Worm (Caenorhabditis elegans) whole organism, L4 larva: Measurements from ENCODE around the gene F56C3.8.

Experiments used
- F37D6.2 ChIP-seq: sonication (generic microtip); optimal IDR thresholded peaks from 2 replicates; lab custom pipeline; 2016; ENCODE audit warnings: mild to moderate bottlenecking, missing genetic modification characterization, missing compliant biosample characterization
- F44E2.7 ChIP-seq: fragments of 200-800 bp; sonication (Bioruptor generic); IDR thresholded peaks from 2 replicates; pipeline ENCODE4 v2.1.2; 2022; ENCODE audit warnings: missing genetic modification characterization, missing compliant biosample characterization
- R02D3.7 ChIP-seq: fragments of 150-350 bp; sonication (generic microtip); optimal IDR thresholded peaks from 3 replicates; lab custom pipeline; 2014; ENCODE audit warnings: missing biosample characterization, missing genetic modification characterization
- T20F7.1 ChIP-seq: fragments of 200-800 bp; sonication (Bioruptor generic); optimal IDR thresholded peaks from 2 replicates; lab custom pipeline; 2018; ENCODE audit warnings: mild to moderate bottlenecking, missing genetic modification characterization, missing compliant biosample characterization
- Y48G9A.11 ChIP-seq: fragments of 200-800 bp; sonication (Bioruptor generic); IDR thresholded peaks from 2 replicates; pipeline ENCODE4 v1.3.6; 2022; ENCODE audit warnings: missing genetic modification reagents, missing genetic modification characterization, missing compliant biosample characterization
- Y5F2A.4 ChIP-seq: fragments of 200-800 bp; sonication (Bioruptor generic); optimal IDR thresholded peaks from 2 replicates; lab custom pipeline; 2018; ENCODE audit warnings: mild to moderate bottlenecking, missing genetic modification characterization, missing compliant biosample characterization
- Y75B8A.6 ChIP-seq: fragments of 200-800 bp; sonication (Bioruptor generic); IDR thresholded peaks from 2 replicates; pipeline ENCODE4 v1.3.6; 2022; ENCODE audit warnings: missing genetic modification reagents, missing genetic modification characterization, missing compliant biosample characterization
- ZK337.2 ChIP-seq: fragments of 200-800 bp; sonication (Bioruptor generic); IDR thresholded peaks from 2 replicates; pipeline ENCODE4 v1.3.6; 2022; ENCODE audit warnings: missing genetic modification reagents, missing genetic modification characterization, missing compliant biosample characterization
- ZK546.5 ChIP-seq, 2 experiments: sonication (generic microtip); optimal IDR thresholded peaks; 2 replicates each; lab custom pipeline; 2017; ENCODE audit warnings: missing biosample characterization in 2 of 2, missing genetic modification characterization in 2 of 2
- aha-1 ChIP-seq: fragments of 150-350 bp; peaks from one replicate; lab custom pipeline; 2014; ENCODE audit warnings: missing biosample characterization, missing genetic modification characterization
- arid-1 ChIP-seq: fragments of 200-800 bp; sonication (Bioruptor generic); conservative IDR thresholded peaks from 2 replicates; pipeline ENCODE4 v1.3.6; 2022; ENCODE audit warnings: missing genetic modification reagents, missing genetic modification characterization, missing compliant biosample characterization
- attf-4 ChIP-seq: sonication (generic microtip); optimal IDR thresholded peaks from 3 replicates; lab custom pipeline; 2017; ENCODE audit warnings: missing biosample characterization, missing genetic modification characterization
- ceh-20 ChIP-seq: fragments of 200-800 bp; sonication (Bioruptor generic); IDR thresholded peaks from 2 replicates; pipeline ENCODE4 v1.3.6; 2022; ENCODE audit warnings: missing genetic modification reagents, missing genetic modification characterization, missing compliant biosample characterization
- ceh-28 ChIP-seq: fragments of 150-350 bp; optimal IDR thresholded peaks from 2 replicates; lab custom pipeline; 2014; ENCODE audit warnings: missing biosample characterization, missing genetic modification reagents, missing genetic modification characterization
- ceh-32 ChIP-seq: sonication (generic microtip); optimal IDR thresholded peaks from 2 replicates; lab custom pipeline; 2016; ENCODE audit warnings: mild to moderate bottlenecking, missing genetic modification characterization, missing compliant biosample characterization; ENCODE audit not compliant: poor library complexity
- ceh-44 ChIP-seq: fragments of 200-800 bp; sonication (Bioruptor generic); IDR thresholded peaks from 2 replicates; pipeline ENCODE4 v1.3.6; 2022; ENCODE audit warnings: missing genetic modification reagents, missing genetic modification characterization, missing compliant biosample characterization
- ceh-82 ChIP-seq: sonication (generic microtip); optimal IDR thresholded peaks from 2 replicates; lab custom pipeline; 2017; ENCODE audit warnings: missing biosample characterization, missing genetic modification characterization
- ctbp-1 ChIP-seq: fragments of 200-800 bp; sonication (Bioruptor generic); IDR thresholded peaks from 2 replicates; pipeline ENCODE4 v1.3.6; 2022; ENCODE audit warnings: missing genetic modification reagents, missing genetic modification characterization, missing compliant biosample characterization
- daf-16 ChIP-seq, 3 experiments: sonication (generic microtip); optimal IDR thresholded peaks; 2 replicates each; lab custom pipeline; 2016 to 2017; ENCODE audit warnings: missing genetic modification characterization in 3 of 3, missing genetic modification reagents in 3 of 3, mild to moderate bottlenecking in 2 of 3, missing compliant biosample characterization in 2 of 3, missing biosample characterization in 1 of 3, moderate library complexity in 1 of 3
- daf-19 ChIP-seq: fragments of 200-800 bp; sonication (Bioruptor generic); conservative IDR thresholded peaks from 2 replicates; pipeline ENCODE4 v1.3.6; 2022; ENCODE audit warnings: missing genetic modification characterization, missing compliant biosample characterization
- daf-8 ChIP-seq: fragments of 200-800 bp; sonication (Bioruptor generic); IDR thresholded peaks from 2 replicates; pipeline ENCODE4 v1.3.6; 2022; ENCODE audit warnings: missing genetic modification characterization, missing compliant biosample characterization
- dpl-1 ChIP-seq: fragments of 150-350 bp; optimal IDR thresholded peaks from 2 replicates; lab custom pipeline; 2014; ENCODE audit warnings: missing biosample characterization, missing genetic modification reagents, missing genetic modification characterization
- dve-1 ChIP-seq: sonication (generic microtip); optimal IDR thresholded peaks from 2 replicates; lab custom pipeline; 2017; ENCODE audit warnings: antibody characterized with exemption, mild to moderate bottlenecking, missing genetic modification characterization, missing compliant biosample characterization; ENCODE audit not compliant: insufficient read depth
- egl-27 ChIP-seq: sonication (generic microtip); optimal IDR thresholded peaks from 3 replicates; lab custom pipeline; 2017; ENCODE audit warnings: missing biosample characterization, missing genetic modification reagents, missing genetic modification characterization
- fkh-10 ChIP-seq: fragments of 150-350 bp; optimal IDR thresholded peaks from 2 replicates; lab custom pipeline; 2014; ENCODE audit warnings: missing biosample characterization, missing genetic modification reagents, missing genetic modification characterization
- hif-1 ChIP-seq, 2 experiments: sonication (generic microtip); optimal IDR thresholded peaks; 2 replicates each; lab custom pipeline; 2016 to 2017; ENCODE audit warnings: missing compliant biosample characterization in 2 of 2, missing genetic modification characterization in 2 of 2, missing genetic modification reagents in 2 of 2, missing genotype in 2 of 2, mild to moderate bottlenecking in 1 of 2
- hlh-30 ChIP-seq: sonication (generic microtip); optimal IDR thresholded peaks from 2 replicates; lab custom pipeline; 2017; ENCODE audit warnings: antibody characterized with exemption, mild to moderate bottlenecking, missing genetic modification characterization, missing compliant biosample characterization; ENCODE audit not compliant: insufficient read depth
- hmg-1.1 ChIP-seq: fragments of 200-800 bp; sonication (Bioruptor generic); IDR thresholded peaks from 2 replicates; pipeline ENCODE4 v1.3.6; 2022; ENCODE audit warnings: missing genetic modification reagents, missing genetic modification characterization, missing compliant biosample characterization
- jun-1 ChIP-seq: fragments of 150-350 bp; optimal IDR thresholded peaks from 2 replicates; lab custom pipeline; 2014; ENCODE audit warnings: missing biosample characterization, missing genetic modification reagents, missing genetic modification characterization
- lin-13 ChIP-seq: fragments of 150-350 bp; optimal IDR thresholded peaks from 2 replicates; lab custom pipeline; 2014; ENCODE audit warnings: missing biosample characterization, missing genetic modification reagents, missing genetic modification characterization
- madf-5 ChIP-seq, 2 experiments: fragments of 200-800 bp; sonication (Bioruptor generic); IDR thresholded peaks; 2 replicates each; pipeline ENCODE4 v1.3.6; 2022; ENCODE audit warnings: missing compliant biosample characterization in 2 of 2, missing genetic modification characterization in 2 of 2
- madf-9 ChIP-seq: fragments of 200-800 bp; sonication (Bioruptor generic); conservative IDR thresholded peaks from 2 replicates; pipeline ENCODE4 v1.3.6; 2022; ENCODE audit warnings: missing genetic modification reagents, missing genetic modification characterization, missing compliant biosample characterization
- mdl-1 ChIP-seq, 2 experiments: fragments of 150-350 bp in 1 of 2; sonication (generic microtip) in 1 of 2; optimal IDR thresholded peaks; 2 replicates each; lab custom pipeline; 2014 to 2017; ENCODE audit warnings: missing biosample characterization in 2 of 2, missing genetic modification characterization in 2 of 2
- mep-1 ChIP-seq: fragments of 150-350 bp; sonication (generic microtip); optimal IDR thresholded peaks from 3 replicates; lab custom pipeline; 2014; ENCODE audit warnings: missing biosample characterization, missing genetic modification characterization
- mxl-2 ChIP-seq: fragments of 200-800 bp; sonication (Bioruptor generic); conservative IDR thresholded peaks from 2 replicates; pipeline ENCODE4 v1.3.6; 2022; ENCODE audit warnings: missing genetic modification reagents, missing genetic modification characterization, missing compliant biosample characterization
- mxl-3 ChIP-seq: fragments of 200-800 bp; sonication (Bioruptor generic); optimal IDR thresholded peaks from 2 replicates; lab custom pipeline; 2018; ENCODE audit warnings: mild to moderate bottlenecking, missing genetic modification characterization, missing compliant biosample characterization
- nhr-11 ChIP-seq: fragments of 150-350 bp; optimal IDR thresholded peaks from 2 replicates; lab custom pipeline; 2014; ENCODE audit warnings: missing biosample characterization, missing genetic modification characterization
- nhr-41 ChIP-seq: fragments of 200-800 bp; sonication (Bioruptor generic); IDR thresholded peaks from 2 replicates; pipeline ENCODE4 v1.3.6; 2022; ENCODE audit warnings: missing genetic modification reagents, missing genetic modification characterization, missing compliant biosample characterization
- nhr-42 ChIP-seq: fragments of 200-800 bp; sonication (Bioruptor generic); IDR thresholded peaks from 2 replicates; pipeline ENCODE4 v1.3.6; 2022; ENCODE audit warnings: missing genetic modification characterization, missing compliant biosample characterization
- nhr-77 ChIP-seq: fragments of 150-350 bp; optimal IDR thresholded peaks from 2 replicates; lab custom pipeline; 2014; ENCODE audit warnings: missing biosample characterization, missing genetic modification characterization
- pha-4 ChIP-seq, 2 experiments: fragments of 150-350 bp in 1 of 2; fragments of 200-800 bp in 1 of 2; sonication (Bioruptor generic) in 1 of 2; IDR thresholded peaks in 1 of 2; optimal IDR thresholded peaks in 1 of 2; 2 replicates each; pipeline versions ENCODE4 v1.3.6 to Lab custom; 2014 to 2022; ENCODE audit warnings: missing genetic modification characterization in 2 of 2, missing genetic modification reagents in 2 of 2, missing biosample characterization in 1 of 2, missing compliant biosample characterization in 1 of 2
- skn-1 ChIP-seq: fragments of 150-350 bp; optimal IDR thresholded peaks from 2 replicates; lab custom pipeline; 2014; ENCODE audit warnings: missing biosample characterization, missing genetic modification characterization
- snpc-4 ChIP-seq: fragments of 150-350 bp; optimal IDR thresholded peaks from 2 replicates; lab custom pipeline; 2014; ENCODE audit warnings: missing biosample characterization, missing genetic modification characterization
- spr-1 ChIP-seq: sonication (generic microtip); optimal IDR thresholded peaks from 2 replicates; lab custom pipeline; 2016; ENCODE audit warnings: mild to moderate bottlenecking, missing genetic modification characterization, missing compliant biosample characterization
- unc-130 ChIP-seq: sonication (generic microtip); optimal IDR thresholded peaks from 2 replicates; lab custom pipeline; 2016; ENCODE audit warnings: missing genetic modification reagents, missing genetic modification characterization, missing compliant biosample characterization
- unc-39 ChIP-seq: sonication (generic microtip); optimal IDR thresholded peaks from 2 replicates; lab custom pipeline; 2017; ENCODE audit warnings: missing biosample characterization, missing genetic modification characterization
- unc-62 ChIP-seq, 3 experiments: fragments of 150-350 bp in 1 of 3; sonication (generic microtip); optimal IDR thresholded peaks in 2 of 3; peaks in 1 of 3; 1 replicate in 1 of 3; 2 replicates in 2 of 3; lab custom pipeline; 2014 to 2017; ENCODE audit warnings: missing biosample characterization in 3 of 3, missing genetic modification characterization in 3 of 3, missing genetic modification reagents in 3 of 3, missing genotype in 1 of 3
- ztf-11 ChIP-seq: fragments of 150-350 bp; optimal IDR thresholded peaks from 2 replicates; lab custom pipeline; 2014; ENCODE audit warnings: missing biosample characterization, missing genetic modification characterization

Gene F56C3.8

DNA sequence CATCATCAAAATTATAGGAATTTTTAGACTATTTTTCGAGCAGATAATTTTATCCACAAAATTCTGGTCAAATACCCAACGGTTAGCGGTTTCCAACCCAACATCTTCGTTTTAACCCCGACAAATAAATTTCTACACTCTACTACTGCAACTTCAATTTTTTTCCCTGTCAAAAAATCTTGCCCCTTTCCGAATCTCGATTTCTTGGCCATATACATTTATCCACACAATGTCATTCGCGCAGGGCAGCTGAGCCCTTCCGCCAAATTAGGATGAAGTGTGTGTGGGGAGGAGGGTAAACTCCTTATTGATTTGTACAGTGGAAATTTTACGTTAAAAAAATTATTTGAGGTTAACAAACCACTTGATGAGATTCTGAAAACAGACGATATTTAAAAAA, 39.6 kb downstream of the F56C3.8 start (continued):
- TF ChIP-seq F37D6.2 (tag; lab: Kevin White, UChicago) (peak; percentile 98), skn-1 (tag; lab: Kevin White, UChicago) (peak; percentile 67), Y5F2A.4 (GFP tag; lab: Kevin White, UChicago) (peak; percentile 87), hmg-1.1 (GFP tag; lab: Robert Waterston, UW) (peak; percentile 100), spr-1 (peak; percentile 96), fkh-10 (peak; percentile 98), unc-39 (tag; lab: Kevin White, UChicago) (peak; percentile 58), unc-130 (no peak), Y48G9A.11 (GFP tag; lab: Robert Waterston, UW) (peak; percentile 69; the same call in 1 of the 2 replicates), madf-5 (GFP tag; IDR thresholded peaks at IDR 0.05; lab: Robert Waterston, UW) (peak in 1 of 2 experiments; percentile 66; a peak in 1 of 4 replicates), dpl-1 (GFP tag; lab: Kevin White, UChicago) (peak; percentile 74), hif-1 (tag; optimal IDR thresholded peaks at IDR 0.05; lab: Kevin White, UChicago) (peak; percentile 61 to 67), dve-1 (tag; lab: Kevin White, UChicago) (peak; percentile 99), ceh-44 (GFP tag; lab: Robert Waterston, UW) (0 out of 2 replicates have a peak, but pooled peaks have one; percentile 50), ZK546.5 (tag; optimal IDR thresholded peaks at IDR 0.05; lab: Kevin White, UChicago) (peak in 1 of 2 experiments; percentile 73), nhr-11 (tag; lab: Kevin White, UChicago) (peak; percentile 95), madf-9 (GFP tag; lab: Robert Waterston, UW) (peak; percentile 94), F44E2.7 (GFP tag; lab: Robert Waterston, UW) (no peak), mdl-1 (tag; optimal IDR thresholded peaks at IDR 0.05; lab: Kevin White, UChicago) (peak; percentile 87 to 91), ceh-82 (tag; lab: Kevin White, UChicago) (peak; percentile 44), nhr-41 (0 out of 2 replicates have a peak, but pooled peaks have one; percentile 45), ceh-28 (tag; lab: Kevin White, UChicago) (peak; percentile 90), snpc-4 (tag; lab: Kevin White, UChicago) (peak; percentile 63), nhr-77 (tag; lab: Kevin White, UChicago) (peak; percentile 99), R02D3.7 (peak; percentile 9), ctbp-1 (peak; percentile 93), daf-8 (GFP tag; lab: Robert Waterston, UW) (peak; percentile 77; the same call in 1 of the 2 replicates), ztf-11 (peak; percentile 89), hlh-30 (tag; lab: Kevin White, UChicago) (peak; percentile 86), nhr-42 (GFP tag; lab: Robert Waterston, UW) (peak; percentile 98), ceh-32 (tag; lab: Kevin White, UChicago) (peak; percentile 87), T20F7.1 (peak; percentile 90), mxl-3 (GFP tag; lab: Kevin White, UChicago) (peak; percentile 89), lin-13 (GFP tag; lab: Kevin White, UChicago) (peak; percentile 94), pha-4 (GFP tag; IDR thresholded peaks at IDR 0.05; lab: Robert Waterston, UW) (peak; percentile 84), pha-4 (tag; optimal IDR thresholded peaks at IDR 0.05; lab: Kevin White, UChicago) (peak; percentile 95), egl-27 (tag; lab: Kevin White, UChicago) (no peak), arid-1 (GFP tag; lab: Robert Waterston, UW) (no peak; the same call in none of the 2 replicates), mep-1 (tag; lab: Kevin White, UChicago) (peak; percentile 99), attf-4 (tag; lab: Kevin White, UChicago) (peak; percentile 55), daf-16 (GFP tag; optimal IDR thresholded peaks at IDR 0.05; lab: Kevin White, UChicago) (peak; percentile 95 to 97), daf-16 (tag; optimal IDR thresholded peaks at IDR 0.05; lab: Kevin White, UChicago) (peak; percentile 94), jun-1 (tag; lab: Kevin White, UChicago) (peak; percentile 98), ZK337.2 (GFP tag; lab: Robert Waterston, UW) (0 out of 2 replicates have a peak, but pooled peaks have one; percentile 50), aha-1 (tag; lab: Kevin White, UChicago) (peak; percentile 100), daf-19 (GFP tag; lab: Robert Waterston, UW) (peak; percentile 87), Y75B8A.6 (GFP tag; lab: Robert Waterston, UW) (0 out of 2 replicates have a peak, but pooled peaks have one; percentile 61), ceh-20 (peak; percentile 94), mxl-2 (GFP tag; lab: Robert Waterston, UW) (peak; percentile 63; the same call in 1 of the 2 replicates), unc-62 (GFP tag; optimal IDR thresholded peaks at IDR 0.05 in 1 of 2; lab: Kevin White, UChicago) (peak; percentile 42 to 76), unc-62 (tag; optimal IDR thresholded peaks at IDR 0.05; lab: Kevin White, UChicago) (no peak)
